Worm (Caenorhabditis elegans) whole organism, L3 larva: ENCODE data around the gene srd-58.

Source experiments
- aly-2 ChIP-seq: fragments of 150-350 bp; optimal IDR thresholded peaks from 2 replicates; lab custom pipeline; 2014; ENCODE audit warnings: missing biosample characterization, missing genetic modification characterization
- ceh-82 ChIP-seq: fragments of 150-350 bp; optimal IDR thresholded peaks from 2 replicates; lab custom pipeline; 2014; ENCODE audit warnings: missing biosample characterization, missing genetic modification characterization
- elt-1 ChIP-seq: fragments of 150-350 bp; optimal IDR thresholded peaks from 2 replicates; lab custom pipeline; 2014; ENCODE audit warnings: missing biosample characterization, missing genetic modification characterization
- lin-15B ChIP-seq: fragments of 150-350 bp; optimal IDR thresholded peaks from 2 replicates; lab custom pipeline; 2014; ENCODE audit warnings: missing biosample characterization, missing genetic modification characterization
- lin-39 ChIP-seq: fragments of 150-350 bp; optimal IDR thresholded peaks from 2 replicates; lab custom pipeline; 2018; ENCODE audit warnings: missing biosample characterization, missing genetic modification reagents, missing genetic modification characterization
- nfya-1 ChIP-seq: sonication (generic microtip); optimal IDR thresholded peaks from 2 replicates; lab custom pipeline; 2017; ENCODE audit warnings: missing genetic modification characterization, mild to moderate bottlenecking, missing compliant biosample characterization, antibody characterized with exemption, moderate library complexity; ENCODE audit not compliant: insufficient read depth
- nhr-11 ChIP-seq: fragments of 150-350 bp; optimal IDR thresholded peaks from 2 replicates; lab custom pipeline; 2014; ENCODE audit warnings: missing biosample characterization, missing genetic modification characterization
- nhr-237 ChIP-seq: fragments of 150-350 bp; optimal IDR thresholded peaks from 2 replicates; lab custom pipeline; 2014; ENCODE audit warnings: missing biosample characterization, missing genetic modification characterization
- nhr-67 ChIP-seq: fragments of 150-350 bp; optimal IDR thresholded peaks from 2 replicates; lab custom pipeline; 2014; ENCODE audit warnings: missing biosample characterization, missing genetic modification characterization
- unc-62 ChIP-seq: fragments of 150-350 bp; sonication (generic microtip); optimal IDR thresholded peaks from 4 replicates; lab custom pipeline; 2014; ENCODE audit warnings: missing biosample characterization, missing genetic modification reagents, missing genetic modification characterization
- ztf-11 ChIP-seq: fragments of 150-350 bp; optimal IDR thresholded peaks from 2 replicates; lab custom pipeline; 2014; ENCODE audit warnings: missing biosample characterization, missing genetic modification characterization
- ztf-4 ChIP-seq: fragments of 150-350 bp; optimal IDR thresholded peaks from 2 replicates; lab custom pipeline; 2014; ENCODE audit warnings: missing biosample characterization, missing genetic modification characterization

ce11 chrII:7161512-7161911 lies 43.3 kb downstream of the srd-58 start, which contains the start of gene C27H5.12:
- no peak for TF ChIP-seq nhr-237 (tag; lab: Kevin White, UChicago)
- TF ChIP-seq elt-1: no peak
- no peak for TF ChIP-seq lin-39
- no peak for TF ChIP-seq unc-62
- no peak for TF ChIP-seq lin-15B
- TF ChIP-seq nhr-67 (tag; lab: Kevin White, UChicago): no peak
- no peak for TF ChIP-seq ztf-11 (tag; lab: Kevin White, UChicago)
- no peak for TF ChIP-seq ceh-82 (tag; lab: Kevin White, UChicago)
- no peak for TF ChIP-seq nhr-11 (tag; lab: Kevin White, UChicago)
- no peak for TF ChIP-seq ztf-4
- no peak for TF ChIP-seq nfya-1 (tag; lab: Kevin White, UChicago)
- TF ChIP-seq aly-2 (tag; lab: Kevin White, UChicago): no peak
